Worm (Caenorhabditis elegans) whole organism, L4 larva: ENCODE data around the gene col-165.
A peak's percentile ranks its signal among the peaks of the same experiment; 100 is the strongest.

Experiments used
- F10B5.3 ChIP-seq: sonication (generic microtip); optimal IDR thresholded peaks from 2 replicates; lab custom pipeline; 2016; ENCODE audit warnings: mild to moderate bottlenecking, missing genetic modification characterization, missing compliant biosample characterization
- R02D3.7 ChIP-seq: fragments of 150-350 bp; sonication (generic microtip); optimal IDR thresholded peaks from 3 replicates; lab custom pipeline; 2014; ENCODE audit warnings: missing biosample characterization, missing genetic modification characterization
- Y5F2A.4 ChIP-seq: fragments of 200-800 bp; sonication (Bioruptor generic); optimal IDR thresholded peaks from 2 replicates; lab custom pipeline; 2018; ENCODE audit warnings: mild to moderate bottlenecking, missing genetic modification characterization, missing compliant biosample characterization
- aly-2 ChIP-seq: sonication (generic microtip); optimal IDR thresholded peaks from 2 replicates; lab custom pipeline; 2018; ENCODE audit warnings: missing biosample characterization, missing genetic modification characterization
- attf-4 ChIP-seq: sonication (generic microtip); optimal IDR thresholded peaks from 3 replicates; lab custom pipeline; 2017; ENCODE audit warnings: missing biosample characterization, missing genetic modification characterization
- ceh-20 ChIP-seq: fragments of 200-800 bp; sonication (Bioruptor generic); IDR thresholded peaks from 2 replicates; pipeline ENCODE4 v1.3.6; 2022; ENCODE audit warnings: missing genetic modification reagents, missing genetic modification characterization, missing compliant biosample characterization
- dmd-6 ChIP-seq: fragments of 200-800 bp; sonication (Bioruptor generic); IDR thresholded peaks from 2 replicates; pipeline ENCODE4 v1.3.6; 2022; ENCODE audit warnings: missing genetic modification reagents, missing genetic modification characterization, missing compliant biosample characterization
- duxl-1 ChIP-seq: sonication (generic microtip); optimal IDR thresholded peaks from 2 replicates; lab custom pipeline; 2016; ENCODE audit warnings: mild to moderate bottlenecking, missing genetic modification characterization, moderate library complexity, missing compliant biosample characterization; ENCODE audit not compliant: poor library complexity
- dve-1 ChIP-seq: sonication (generic microtip); optimal IDR thresholded peaks from 2 replicates; lab custom pipeline; 2017; ENCODE audit warnings: antibody characterized with exemption, mild to moderate bottlenecking, missing genetic modification characterization, missing compliant biosample characterization; ENCODE audit not compliant: insufficient read depth
- fkh-10 ChIP-seq: fragments of 150-350 bp; optimal IDR thresholded peaks from 2 replicates; lab custom pipeline; 2014; ENCODE audit warnings: missing biosample characterization, missing genetic modification reagents, missing genetic modification characterization
- hif-1 ChIP-seq, 2 experiments: sonication (generic microtip); optimal IDR thresholded peaks; 2 replicates each; lab custom pipeline; 2016 to 2017; ENCODE audit warnings: missing compliant biosample characterization in 2 of 2, missing genetic modification characterization in 2 of 2, missing genetic modification reagents in 2 of 2, missing genotype in 2 of 2, mild to moderate bottlenecking in 1 of 2
- hlh-11 ChIP-seq: fragments of 200-800 bp; sonication (Bioruptor generic); optimal IDR thresholded peaks from 2 replicates; lab custom pipeline; 2018; ENCODE audit warnings: mild to moderate bottlenecking, missing genetic modification characterization, missing compliant biosample characterization
- hlh-30 ChIP-seq: sonication (generic microtip); optimal IDR thresholded peaks from 2 replicates; lab custom pipeline; 2017; ENCODE audit warnings: antibody characterized with exemption, mild to moderate bottlenecking, missing genetic modification characterization, missing compliant biosample characterization; ENCODE audit not compliant: insufficient read depth
- lin-1 ChIP-seq: fragments of 200-800 bp; sonication (Bioruptor generic); IDR thresholded peaks from 2 replicates; pipeline ENCODE4 v1.3.6; 2022; ENCODE audit warnings: missing genetic modification reagents, missing genetic modification characterization, missing compliant biosample characterization
- lin-13 ChIP-seq: fragments of 150-350 bp; optimal IDR thresholded peaks from 2 replicates; lab custom pipeline; 2014; ENCODE audit warnings: missing biosample characterization, missing genetic modification reagents, missing genetic modification characterization
- lir-3 ChIP-seq: sonication (generic microtip); optimal IDR thresholded peaks from 2 replicates; lab custom pipeline; 2016; ENCODE audit warnings: mild to moderate bottlenecking, missing genetic modification characterization, missing compliant biosample characterization
- mep-1 ChIP-seq: fragments of 150-350 bp; sonication (generic microtip); optimal IDR thresholded peaks from 3 replicates; lab custom pipeline; 2014; ENCODE audit warnings: missing biosample characterization, missing genetic modification characterization
- mes-2 ChIP-seq: sonication (generic microtip); optimal IDR thresholded peaks from 2 replicates; lab custom pipeline; 2016; ENCODE audit warnings: missing genotype, mild to moderate bottlenecking, missing genetic modification characterization, missing compliant biosample characterization; ENCODE audit not compliant: poor library complexity, severe bottlenecking
- nhr-102 ChIP-seq: sonication (generic microtip); optimal IDR thresholded peaks from 2 replicates; lab custom pipeline; 2016; ENCODE audit warnings: mild to moderate bottlenecking, missing genetic modification characterization, moderate library complexity, missing compliant biosample characterization
- nhr-11 ChIP-seq: fragments of 150-350 bp; optimal IDR thresholded peaks from 2 replicates; lab custom pipeline; 2014; ENCODE audit warnings: missing biosample characterization, missing genetic modification characterization
- nhr-25 ChIP-seq: sonication (generic microtip); optimal IDR thresholded peaks from 2 replicates; lab custom pipeline; 2017; ENCODE audit warnings: missing genetic modification characterization, mild to moderate bottlenecking, missing compliant biosample characterization, antibody characterized with exemption, moderate library complexity, borderline replicate concordance; ENCODE audit not compliant: insufficient read depth
- nhr-28 ChIP-seq: fragments of 150-350 bp; optimal IDR thresholded peaks from 2 replicates; lab custom pipeline; 2014; ENCODE audit warnings: missing biosample characterization, missing genetic modification characterization
- nhr-42 ChIP-seq: fragments of 200-800 bp; sonication (Bioruptor generic); IDR thresholded peaks from 2 replicates; pipeline ENCODE4 v1.3.6; 2022; ENCODE audit warnings: missing genetic modification characterization, missing compliant biosample characterization
- nhr-48 ChIP-seq: sonication (generic microtip); optimal IDR thresholded peaks from 2 replicates; lab custom pipeline; 2016; ENCODE audit warnings: mild to moderate bottlenecking, missing genetic modification characterization, missing compliant biosample characterization
- pqm-1 ChIP-seq: sonication (generic microtip); optimal IDR thresholded peaks from 2 replicates; lab custom pipeline; 2017; ENCODE audit warnings: missing biosample characterization, missing genetic modification characterization
- skn-1 ChIP-seq: fragments of 150-350 bp; optimal IDR thresholded peaks from 2 replicates; lab custom pipeline; 2014; ENCODE audit warnings: missing biosample characterization, missing genetic modification characterization
- snpc-4 ChIP-seq: fragments of 150-350 bp; optimal IDR thresholded peaks from 2 replicates; lab custom pipeline; 2014; ENCODE audit warnings: missing biosample characterization, missing genetic modification characterization
- unc-62 ChIP-seq, 3 experiments: fragments of 150-350 bp in 1 of 3; sonication (generic microtip); optimal IDR thresholded peaks in 2 of 3; peaks in 1 of 3; 1 replicate in 1 of 3; 2 replicates in 2 of 3; lab custom pipeline; 2014 to 2017; ENCODE audit warnings: missing biosample characterization in 3 of 3, missing genetic modification characterization in 3 of 3, missing genetic modification reagents in 3 of 3, missing genotype in 1 of 3
- vab-7 ChIP-seq: fragments of 200-800 bp; sonication (Bioruptor generic); IDR thresholded peaks from 2 replicates; pipeline ENCODE4 v1.3.6; 2022; ENCODE audit warnings: missing genetic modification reagents, missing genetic modification characterization, missing compliant biosample characterization
- zfp-2 ChIP-seq: sonication (generic microtip); optimal IDR thresholded peaks from 2 replicates; lab custom pipeline; 2016; ENCODE audit warnings: mild to moderate bottlenecking, missing genetic modification characterization, missing compliant biosample characterization
- zip-11 ChIP-seq: fragments of 200-800 bp; sonication (Bioruptor generic); IDR thresholded peaks from 2 replicates; pipeline ENCODE4 v1.3.6; 2022; ENCODE audit warnings: missing genetic modification characterization, missing compliant biosample characterization

col-165 gene

DNA sequence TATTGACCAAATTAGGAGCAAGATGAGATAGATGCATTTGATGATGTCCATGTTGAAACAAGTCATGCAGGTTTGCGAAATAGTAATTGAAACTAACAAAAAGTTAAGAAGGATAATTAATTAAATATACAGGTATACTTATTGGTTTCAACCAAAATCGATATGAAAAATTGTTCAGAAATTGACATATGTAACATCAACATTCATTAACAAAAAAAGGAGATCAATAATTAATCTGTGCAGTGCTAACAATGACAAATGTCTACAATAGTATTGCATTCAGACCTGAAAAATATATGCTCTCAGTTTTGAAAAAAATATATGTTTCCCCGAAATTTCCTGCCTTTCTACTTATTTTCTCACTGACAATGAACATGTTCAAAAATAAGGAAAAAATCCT lies 15.4 kb downstream of the col-165 start, which contains the start of gene R160.4:
R160.4 (minus strand) TSS at position 101 of the 400 bp plus-strand sequence.
- TF ChIP-seq nhr-28 (tag; lab: Kevin White, UChicago): no peak
- TF ChIP-seq hlh-30: no peak
- no peak for TF ChIP-seq mep-1 (tag; lab: Kevin White, UChicago)
- no peak for TF ChIP-seq aly-2 (tag; lab: Kevin White, UChicago)
- TF ChIP-seq zfp-2 (tag; lab: Kevin White, UChicago): no peak
- no peak for TF ChIP-seq dmd-6 (GFP tag; lab: Robert Waterston, UW)
- TF ChIP-seq ceh-20 (GFP tag; lab: Robert Waterston, UW): no peak

DNA sequence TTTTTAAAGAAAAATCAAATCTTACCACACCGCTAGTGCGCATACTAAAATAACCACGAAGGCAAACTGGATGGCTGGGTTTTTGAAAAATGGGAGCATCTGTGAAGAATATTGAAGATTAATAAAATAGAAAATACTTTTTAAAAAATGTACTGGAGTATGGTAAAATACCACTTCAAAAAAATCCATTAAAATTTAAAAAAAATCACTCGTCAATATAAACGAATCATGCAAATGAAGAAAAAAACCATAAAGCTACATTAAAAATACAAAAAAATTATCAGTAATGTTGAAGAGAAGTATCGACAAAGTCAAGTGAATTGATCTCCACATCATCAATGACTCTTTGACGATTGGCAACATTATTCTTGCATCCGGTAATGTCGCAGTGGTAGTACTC lies 17.3 kb downstream of the col-165 start, which contains the start of gene R160.5:
R160.5 (minus strand) TSS at position 101 of the 400 bp plus-strand sequence.
- TF ChIP-seq pqm-1 (tag; lab: Kevin White, UChicago): no peak
- TF ChIP-seq Y5F2A.4 (GFP tag; lab: Kevin White, UChicago): no peak
- no peak for TF ChIP-seq lin-1 (GFP tag; lab: Robert Waterston, UW)
- no peak for TF ChIP-seq nhr-102
- no peak for TF ChIP-seq vab-7 (GFP tag; lab: Robert Waterston, UW)
- TF ChIP-seq, all 104 proteins: peak for 0

DNA sequence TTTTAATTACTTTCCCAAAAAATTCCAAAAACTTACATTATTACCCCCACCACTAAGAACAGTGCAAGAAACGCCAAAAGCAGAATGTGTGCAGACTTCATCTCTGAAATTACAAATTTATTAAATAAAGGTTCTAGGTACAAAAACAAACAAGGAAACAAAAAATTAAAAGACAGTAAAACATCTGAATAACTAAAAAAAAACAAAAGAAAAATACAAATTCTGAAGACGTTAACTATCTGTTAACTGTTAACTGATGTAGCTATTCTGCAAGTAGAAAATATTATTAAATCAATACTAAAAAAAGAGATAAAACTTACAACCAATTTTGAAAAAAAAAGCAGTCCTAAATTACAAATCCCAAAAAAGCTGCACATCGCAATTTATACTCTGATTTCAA lies 18.0 kb downstream of the col-165 start, which contains the start of gene R160.13:
R160.13 (minus strand) TSS at position 101 of the 400 bp plus-strand sequence.
- no peak for TF ChIP-seq nhr-42 (GFP tag; lab: Robert Waterston, UW)
- no peak for TF ChIP-seq zfp-2 (tag; lab: Kevin White, UChicago)
- no peak for TF ChIP-seq hlh-11
- TF ChIP-seq skn-1 (tag; lab: Kevin White, UChicago): no peak
- TF ChIP-seq zip-11 (GFP tag; lab: Robert Waterston, UW): no peak
- no peak for TF ChIP-seq nhr-25 (tag; lab: Kevin White, UChicago)
- TF ChIP-seq ceh-20 (GFP tag; lab: Robert Waterston, UW): no peak
- TF ChIP-seq nhr-48 (tag; lab: Kevin White, UChicago): no peak
- no peak for TF ChIP-seq nhr-11 (tag; lab: Kevin White, UChicago)
- TF ChIP-seq dve-1 (tag; lab: Kevin White, UChicago): no peak
- no peak for TF ChIP-seq duxl-1

DNA sequence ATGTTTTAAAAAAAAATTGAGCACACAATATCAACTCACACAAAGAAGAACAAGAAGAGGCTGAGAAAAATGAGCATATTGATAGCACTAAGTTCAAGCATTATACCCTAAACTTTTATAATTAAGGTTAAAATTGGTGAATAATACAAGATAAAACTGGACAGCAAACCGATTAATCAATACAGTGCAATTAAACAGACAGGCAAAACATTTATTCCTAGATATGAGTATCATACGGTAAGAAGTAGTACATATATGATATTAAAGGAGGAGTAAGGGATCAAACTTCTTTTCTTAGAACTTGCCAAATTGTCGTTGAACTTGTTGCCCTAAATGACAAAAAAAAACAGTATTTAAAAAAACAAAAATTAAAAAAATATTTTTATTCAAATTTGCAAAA lies 18.6 kb downstream of the col-165 start, which contains the start of gene R160.14:
R160.14 (minus strand) TSS at position 101 of the 400 bp plus-strand sequence.
- TF ChIP-seq fkh-10 (no peak), aly-2 (tag; lab: Kevin White, UChicago) (no peak), unc-62 (GFP tag; optimal IDR thresholded peaks at IDR 0.05 in 1 of 2; lab: Kevin White, UChicago) (peak in 1 of 2 experiments; percentile 48), unc-62 (tag; optimal IDR thresholded peaks at IDR 0.05; lab: Kevin White, UChicago) (no peak), Y5F2A.4 (GFP tag; lab: Kevin White, UChicago) (no peak)

DNA sequence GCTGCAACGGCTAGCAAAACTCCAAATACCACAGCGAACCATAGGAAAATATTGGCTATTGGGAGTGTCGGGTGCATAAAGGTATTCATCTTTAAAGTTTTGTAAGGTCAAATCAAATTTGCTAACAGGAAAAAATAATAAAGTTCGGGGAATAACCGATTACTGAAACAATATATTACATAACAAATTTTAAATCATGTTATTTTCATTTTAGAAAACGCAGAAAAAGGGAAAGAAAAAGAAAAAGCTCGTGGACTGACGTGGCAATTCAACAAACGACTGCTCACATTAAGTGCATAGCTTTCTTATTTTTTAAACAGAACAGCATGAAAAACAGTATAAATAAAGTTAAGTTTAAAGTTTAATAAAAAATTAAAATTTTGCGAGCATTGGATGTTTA lies 19.7 kb downstream of the col-165 start, which contains the start of gene R160.6:
R160.6 (minus strand) TSS at position 101 of the 400 bp plus-strand sequence.
- TF ChIP-seq lin-13 (no peak), mes-2 (tag; lab: Kevin White, UChicago) (no peak), hif-1 (tag; optimal IDR thresholded peaks at IDR 0.05; lab: Kevin White, UChicago) (no peak), R02D3.7 (tag; lab: Kevin White, UChicago) (no peak), F10B5.3 (tag; lab: Kevin White, UChicago) (no peak), attf-4 (tag; lab: Kevin White, UChicago) (no peak), lir-3 (tag; lab: Kevin White, UChicago) (no peak), snpc-4 (tag; lab: Kevin White, UChicago) (no peak)
